Worm (Caenorhabditis elegans): ENCODE measurements around the gene tbg-1.

The tbg-1 gene

ce11 chrIII:9616426-9616825 is 12.5 kb downstream of the tbg-1 start, which contains the start of gene hcp-3:
Gene hcp-3 (minus strand): TSS chrIII:9616470.
- TF ChIP-seq flt-1 (GFP tag; IDR thresholded peaks at IDR 0.05) (no peak), T22C8.4 (GFP tag; IDR thresholded peaks at IDR 0.05) (peak; percentile 85)

ce11 chrIII:9615114-9615513 is 13.8 kb downstream of the tbg-1 start:
- TF ChIP-seq T22C8.4 (GFP tag; IDR thresholded peaks at IDR 0.05), result no peak
- no peak for TF ChIP-seq ztf-29 (GFP tag; IDR thresholded peaks at IDR 0.05)
- TF ChIP-seq med-1 (GFP tag; optimal IDR thresholded peaks at IDR 0.05; ENCODE audit: insufficient read depth), result no peak
- TF ChIP-seq ztf-23 (GFP tag; IDR thresholded peaks at IDR 0.05), result no peak
- TF ChIP-seq klf-2 (GFP tag; conservative IDR thresholded peaks at IDR 0.05), result no peak
- TF ChIP-seq flt-1 (GFP tag; IDR thresholded peaks at IDR 0.05), result no peak
- TF ChIP-seq cog-1 (tag; optimal IDR thresholded peaks at IDR 0.05), result no peak
- TF ChIP-seq ref-1 (GFP tag; conservative IDR thresholded peaks at IDR 0.05), result no peak
- no peak for TF ChIP-seq tab-1 (GFP tag; IDR thresholded peaks at IDR 0.05)

- no peak for TF ChIP-seq ztf-29 (GFP tag; IDR thresholded peaks at IDR 0.05)
- TF ChIP-seq ztf-23 (GFP tag; IDR thresholded peaks at IDR 0.05), result no peak
- TF ChIP-seq T22C8.4 (GFP tag; IDR thresholded peaks at IDR 0.05), result no peak
- no peak for TF ChIP-seq cog-1 (tag; optimal IDR thresholded peaks at IDR 0.05)
- TF ChIP-seq flt-1 (GFP tag; IDR thresholded peaks at IDR 0.05), result no peak
- no peak for TF ChIP-seq med-1 (GFP tag; optimal IDR thresholded peaks at IDR 0.05; ENCODE audit: insufficient read depth)
- TF ChIP-seq tab-1 (GFP tag; IDR thresholded peaks at IDR 0.05), result no peak
- TF ChIP-seq klf-2 (GFP tag; conservative IDR thresholded peaks at IDR 0.05), result no peak
- no peak for TF ChIP-seq ref-1 (GFP tag; conservative IDR thresholded peaks at IDR 0.05)
Measured at ce11 chrIII:9614211-9614610, 14.7 kb downstream of the tbg-1 start, which contains the start of the genes pri-1 and F58A4.6. Gene pri-1 (minus strand): TSS chrIII:9614281. Gene F58A4.6 (plus strand): TSS chrIII:9614482.

- TF ChIP-seq ztf-29 (GFP tag; IDR thresholded peaks at IDR 0.05) (no peak), ztf-23 (GFP tag; IDR thresholded peaks at IDR 0.05) (no peak), flt-1 (GFP tag; IDR thresholded peaks at IDR 0.05) (no peak), tab-1 (GFP tag; IDR thresholded peaks at IDR 0.05) (no peak), cog-1 (tag; optimal IDR thresholded peaks at IDR 0.05) (no peak), klf-2 (GFP tag; conservative IDR thresholded peaks at IDR 0.05) (no peak), ref-1 (GFP tag; conservative IDR thresholded peaks at IDR 0.05) (no peak), T22C8.4 (GFP tag; IDR thresholded peaks at IDR 0.05) (no peak), med-1 (GFP tag; optimal IDR thresholded peaks at IDR 0.05; ENCODE audit: insufficient read depth) (no peak)
Measured at ce11 chrIII:9612097-9612496, 16.9 kb downstream of the tbg-1 start, which contains the start of gene bbs-4. Gene bbs-4 (minus strand): TSS chrIII:9612197.

- TF ChIP-seq klf-2 (GFP tag; conservative IDR thresholded peaks at IDR 0.05) (no peak), ref-1 (GFP tag; conservative IDR thresholded peaks at IDR 0.05) (no peak), med-1 (GFP tag; optimal IDR thresholded peaks at IDR 0.05; ENCODE audit: insufficient read depth) (no peak), cog-1 (tag; optimal IDR thresholded peaks at IDR 0.05) (no peak), tab-1 (GFP tag; IDR thresholded peaks at IDR 0.05) (no peak), ztf-29 (GFP tag; IDR thresholded peaks at IDR 0.05) (no peak), ztf-23 (GFP tag; IDR thresholded peaks at IDR 0.05) (no peak), T22C8.4 (GFP tag; IDR thresholded peaks at IDR 0.05) (no peak), flt-1 (GFP tag; IDR thresholded peaks at IDR 0.05) (no peak)
Measured at ce11 chrIII:9608650-9609049, 20.3 kb downstream of the tbg-1 start, which contains the start of gene clec-161. Gene clec-161 (minus strand): TSS chrIII:9608750.

ce11 chrIII:9600645-9601044 is 28.3 kb downstream of the tbg-1 start, which contains the start of gene F58A4.2:
Gene F58A4.2 (minus strand): TSS chrIII:9600745.
- TF ChIP-seq ztf-23 (GFP tag; IDR thresholded peaks at IDR 0.05) (no peak), med-1 (GFP tag; optimal IDR thresholded peaks at IDR 0.05; ENCODE audit: insufficient read depth) (no peak), ztf-29 (GFP tag; IDR thresholded peaks at IDR 0.05) (no peak), tab-1 (GFP tag; IDR thresholded peaks at IDR 0.05) (no peak), flt-1 (GFP tag; IDR thresholded peaks at IDR 0.05) (no peak), T22C8.4 (GFP tag; IDR thresholded peaks at IDR 0.05) (no peak), cog-1 (tag; optimal IDR thresholded peaks at IDR 0.05) (no peak), ref-1 (GFP tag; conservative IDR thresholded peaks at IDR 0.05) (no peak), klf-2 (GFP tag; conservative IDR thresholded peaks at IDR 0.05) (no peak)

- no peak for TF ChIP-seq tab-1 (GFP tag; IDR thresholded peaks at IDR 0.05)
Measured at ce11 chrIII:9598168-9598567, 30.8 kb downstream of the tbg-1 start, which contains the start of gene F58A4.1. Gene F58A4.1 (plus strand): TSS chrIII:9598468.

ce11 chrIII:9597044-9597443 is 31.9 kb downstream of the tbg-1 start, which contains the start of gene C48B4.12:
Gene C48B4.12 (plus strand): TSS chrIII:9597344.
- TF ChIP-seq ztf-29 (GFP tag; IDR thresholded peaks at IDR 0.05) (no peak), cog-1 (tag; optimal IDR thresholded peaks at IDR 0.05) (no peak), ref-1 (GFP tag; conservative IDR thresholded peaks at IDR 0.05) (no peak), tab-1 (GFP tag; IDR thresholded peaks at IDR 0.05) (no peak), med-1 (GFP tag; optimal IDR thresholded peaks at IDR 0.05; ENCODE audit: insufficient read depth) (no peak), flt-1 (GFP tag; IDR thresholded peaks at IDR 0.05) (no peak)

ce11 chrIII:9595563-9595962 is 33.4 kb downstream of the tbg-1 start, which contains the start of gene rom-2:
Gene rom-2 (minus strand): TSS chrIII:9595663.
- TF ChIP-seq ref-1 (GFP tag; conservative IDR thresholded peaks at IDR 0.05) (no peak), med-1 (GFP tag; optimal IDR thresholded peaks at IDR 0.05; ENCODE audit: insufficient read depth) (no peak), T22C8.4 (GFP tag; IDR thresholded peaks at IDR 0.05) (no peak), cog-1 (tag; optimal IDR thresholded peaks at IDR 0.05) (no peak), ztf-23 (GFP tag; IDR thresholded peaks at IDR 0.05) (no peak), klf-2 (GFP tag; conservative IDR thresholded peaks at IDR 0.05) (no peak), tab-1 (GFP tag; IDR thresholded peaks at IDR 0.05) (no peak), flt-1 (GFP tag; IDR thresholded peaks at IDR 0.05) (no peak), ztf-29 (GFP tag; IDR thresholded peaks at IDR 0.05) (no peak)

- TF ChIP-seq ztf-23 (GFP tag; IDR thresholded peaks at IDR 0.05), result no peak
- TF ChIP-seq ztf-29 (GFP tag; IDR thresholded peaks at IDR 0.05), result no peak
- no peak for TF ChIP-seq T22C8.4 (GFP tag; IDR thresholded peaks at IDR 0.05)
- no peak for TF ChIP-seq flt-1 (GFP tag; IDR thresholded peaks at IDR 0.05)
- TF ChIP-seq med-1 (GFP tag; optimal IDR thresholded peaks at IDR 0.05; ENCODE audit: insufficient read depth), result no peak
- TF ChIP-seq klf-2 (GFP tag; conservative IDR thresholded peaks at IDR 0.05), result no peak
- no peak for TF ChIP-seq tab-1 (GFP tag; IDR thresholded peaks at IDR 0.05)
- no peak for TF ChIP-seq ref-1 (GFP tag; conservative IDR thresholded peaks at IDR 0.05)
- no peak for TF ChIP-seq cog-1 (tag; optimal IDR thresholded peaks at IDR 0.05)
Measured at ce11 chrIII:9592118-9592517, 36.8 kb downstream of the tbg-1 start, which contains the start of gene acox-1.5. Gene acox-1.5 (minus strand): TSS chrIII:9592192.
